Fruit fly (Drosophila melanogaster): Measurements from ENCODE around the gene CG5866.
A peak's percentile ranks its signal among the peaks of the same experiment; 100 is the strongest.

The CG5866 gene

DNA sequence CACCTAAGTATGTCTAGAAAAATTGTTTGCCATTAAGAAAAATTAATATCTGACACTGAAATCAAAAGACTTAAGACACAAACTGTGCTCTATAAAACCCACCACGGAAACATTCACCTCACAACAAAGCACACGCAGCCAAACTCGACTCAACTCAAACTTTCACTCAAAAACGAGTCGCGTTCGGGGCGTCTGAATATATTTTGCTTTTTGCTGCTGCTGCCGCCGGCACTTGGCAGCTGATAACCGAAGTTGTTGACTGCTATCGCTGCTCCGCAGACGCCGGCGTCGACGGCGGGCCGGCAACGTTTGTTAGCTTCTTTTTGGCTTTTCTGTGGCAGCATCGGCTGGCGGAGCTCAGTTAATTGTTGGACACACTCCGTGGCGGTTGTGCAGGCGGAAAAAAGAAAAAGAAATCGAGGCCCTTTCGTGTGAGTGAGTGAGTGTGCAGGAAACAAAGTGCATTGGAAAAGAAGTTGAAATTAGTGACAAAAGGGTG, 9.9 kb downstream of the CG5866 start, which contains the start of gene cysu:
Gene cysu (plus strand): TSS at position 352 of the 499 bp plus-strand sequence.
- TF ChIP-seq Ets98B (GFP tag; IDR thresholded peaks at IDR 0.05), result no peak

DNA sequence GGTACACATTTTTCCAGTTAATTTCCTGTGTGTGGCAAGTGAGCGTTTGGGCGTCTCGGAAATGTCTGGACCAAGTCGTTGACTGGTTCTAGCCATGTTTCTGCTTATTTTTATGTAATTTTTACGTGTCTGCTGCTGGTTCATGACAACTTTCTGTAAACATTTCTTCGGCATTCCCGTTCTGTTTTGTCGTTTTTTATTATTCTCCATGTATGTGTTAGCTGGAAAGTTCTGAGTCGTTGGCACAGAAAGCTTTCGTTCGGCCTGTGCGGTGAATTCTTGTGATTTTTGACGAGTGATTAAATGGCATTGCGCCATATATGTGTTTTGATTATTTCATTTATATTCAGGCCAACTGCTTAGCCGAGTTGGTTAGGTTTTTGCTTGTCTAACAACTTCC, 10.7 kb downstream of the CG5866 start:
- TF ChIP-seq rn (GFP tag; IDR thresholded peaks at IDR 0.05) (no peak), gl (tag; optimal IDR thresholded peaks at IDR 0.05) (no peak), Pif1B (GFP tag; optimal IDR thresholded peaks at IDR 0.05) (no peak), CG14655 (GFP tag; optimal IDR thresholded peaks at IDR 0.05) (no peak), CG32121 (GFP tag; IDR thresholded peaks at IDR 0.05) (no peak), Ets98B (GFP tag; IDR thresholded peaks at IDR 0.05) (no peak), CG4496 (GFP tag; IDR thresholded peaks at IDR 0.05) (no peak), fd96Ca (GFP tag; IDR thresholded peaks at IDR 0.05) (no peak), EcR (GFP tag; optimal IDR thresholded peaks at IDR 0.05) (no peak), Snoo (tag; optimal IDR thresholded peaks at IDR 0.05) (no peak), CG15710 (tag; optimal IDR thresholded peaks at IDR 0.05) (no peak), CG8301 (tag; optimal IDR thresholded peaks at IDR 0.05) (no peak), CG10348 (GFP tag; IDR thresholded peaks at IDR 0.05) (no peak), CG12605 (GFP tag; IDR thresholded peaks at IDR 0.05) (no peak), CG17806 (tag; optimal IDR thresholded peaks at IDR 0.05) (no peak), CG8159 (tag; optimal IDR thresholded peaks at IDR 0.05) (no peak)

dm6 chr3R:17430481-17430880, 14.9 kb downstream of the CG5866 start:
- TF ChIP-seq CG8301 (tag; optimal IDR thresholded peaks at IDR 0.05) (peak; percentile 58), Ets98B (GFP tag; IDR thresholded peaks at IDR 0.05) (peak; percentile 64), Snoo (tag; optimal IDR thresholded peaks at IDR 0.05) (no peak), CG8159 (tag; optimal IDR thresholded peaks at IDR 0.05) (no peak), CG32121 (GFP tag; IDR thresholded peaks at IDR 0.05) (peak; percentile 60), EcR (GFP tag; optimal IDR thresholded peaks at IDR 0.05) (no peak), Pif1B (GFP tag; optimal IDR thresholded peaks at IDR 0.05) (no peak), CG4496 (GFP tag; IDR thresholded peaks at IDR 0.05) (peak; percentile 74; the same call in 2 of the 3 replicates), CG14655 (GFP tag; optimal IDR thresholded peaks at IDR 0.05) (peak; percentile 41)

dm6 chr3R:17433117-17433516, 17.6 kb downstream of the CG5866 start:
- TF ChIP-seq CG17806 (tag; optimal IDR thresholded peaks at IDR 0.05) (no peak), CG34367 (tag; optimal IDR thresholded peaks at IDR 0.05) (no peak)

- TF ChIP-seq CG13204 (GFP tag; optimal IDR thresholded peaks at IDR 0.05), result no peak
- TF ChIP-seq CG4496 (GFP tag; IDR thresholded peaks at IDR 0.05), result no peak
- no peak for TF ChIP-seq CG12605 (GFP tag; IDR thresholded peaks at IDR 0.05)
- no peak for TF ChIP-seq D1 (tag; optimal IDR thresholded peaks at IDR 0.05)
- no peak for TF ChIP-seq CG8301 (tag; optimal IDR thresholded peaks at IDR 0.05)
Observed at dm6 chr3R:17434330-17434729, 18.8 kb downstream of the CG5866 start, which contains the start of gene CG44090. Gene CG44090, minus strand, starts transcription at chr3R:17434430.

- TF ChIP-seq CG17806 (tag; optimal IDR thresholded peaks at IDR 0.05), result no peak
- no peak for TF ChIP-seq fd96Ca (GFP tag; IDR thresholded peaks at IDR 0.05)
- TF ChIP-seq rn (GFP tag; IDR thresholded peaks at IDR 0.05), result no peak
- no peak for TF ChIP-seq CG9948 (tag; optimal IDR thresholded peaks at IDR 0.05)
- no peak for TF ChIP-seq gl (tag; optimal IDR thresholded peaks at IDR 0.05)
- TF ChIP-seq D1 (tag; optimal IDR thresholded peaks at IDR 0.05), result no peak
- TF ChIP-seq EcR (GFP tag; optimal IDR thresholded peaks at IDR 0.05), result no peak
Observed at dm6 chr3R:17440628-17441027, 25.1 kb downstream of the CG5866 start, which contains the start of gene CG14331. Gene CG14331, minus strand, starts transcription at chr3R:17440728.

DNA sequence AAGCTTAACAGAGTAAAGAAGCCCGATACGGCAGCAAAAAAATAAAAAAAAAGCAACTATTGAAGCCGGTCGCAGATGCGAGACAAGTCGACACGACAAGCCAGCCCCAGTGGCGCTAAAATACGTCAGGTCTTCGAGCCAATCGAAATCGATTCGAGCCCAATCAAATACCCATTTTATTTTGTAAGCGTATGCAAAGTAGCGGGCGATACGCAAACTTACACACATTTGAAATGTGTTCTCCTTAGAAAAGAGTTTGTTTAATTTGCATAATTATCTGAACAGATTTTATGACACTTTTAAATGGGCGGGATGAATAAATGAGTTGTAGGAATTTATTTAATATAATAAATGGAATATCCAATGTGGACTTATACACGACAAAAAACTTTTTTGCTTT, 32.1 kb downstream of the CG5866 start:
- no peak for TF ChIP-seq CG34367 (tag; optimal IDR thresholded peaks at IDR 0.05)
- no peak for TF ChIP-seq CG14655 (GFP tag; optimal IDR thresholded peaks at IDR 0.05)
- TF ChIP-seq rn (GFP tag; IDR thresholded peaks at IDR 0.05), result no peak
- TF ChIP-seq Ets98B (GFP tag; IDR thresholded peaks at IDR 0.05), result no peak
- TF ChIP-seq CG17806 (tag; optimal IDR thresholded peaks at IDR 0.05), result no peak
- TF ChIP-seq CG10348 (GFP tag; IDR thresholded peaks at IDR 0.05), result no peak
- no peak for TF ChIP-seq Pif1A (GFP tag; optimal IDR thresholded peaks at IDR 0.05)
- TF ChIP-seq CG32121 (GFP tag; IDR thresholded peaks at IDR 0.05), result no peak
- TF ChIP-seq CG4496 (GFP tag; IDR thresholded peaks at IDR 0.05), result no peak
- TF ChIP-seq gl (tag; optimal IDR thresholded peaks at IDR 0.05), result no peak
- no peak for TF ChIP-seq CG8301 (tag; optimal IDR thresholded peaks at IDR 0.05)
- no peak for TF ChIP-seq CG13204 (GFP tag; optimal IDR thresholded peaks at IDR 0.05)

DNA sequence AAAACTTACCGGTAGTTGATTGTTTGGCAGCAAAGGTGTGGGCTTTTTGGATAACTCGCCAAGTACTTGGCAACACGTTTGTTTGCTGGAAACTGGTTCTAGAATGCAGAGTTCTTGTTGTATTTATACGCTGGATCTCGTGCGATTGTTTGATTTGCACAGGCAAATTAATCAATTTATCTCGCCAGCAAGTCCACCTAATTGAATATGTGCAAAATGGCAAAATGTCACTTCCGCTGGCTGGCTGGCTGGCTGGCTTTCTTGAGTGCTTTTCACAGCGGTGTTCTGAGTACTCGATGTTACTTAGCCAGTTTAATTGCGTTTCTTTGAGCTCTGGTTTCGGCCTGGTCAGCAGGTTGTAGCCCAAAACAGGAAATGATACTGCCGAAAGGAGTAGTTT, 33.2 kb downstream of the CG5866 start, which contains the start of gene Eh:
Gene Eh (minus strand): TSS at position 101 of the 400 bp plus-strand sequence.
- TF ChIP-seq CG10348 (GFP tag; IDR thresholded peaks at IDR 0.05) (no peak), EcR (GFP tag; optimal IDR thresholded peaks at IDR 0.05) (no peak), gl (tag; optimal IDR thresholded peaks at IDR 0.05) (no peak), CG13204 (GFP tag; optimal IDR thresholded peaks at IDR 0.05) (no peak), CG8301 (tag; optimal IDR thresholded peaks at IDR 0.05) (no peak), rn (GFP tag; IDR thresholded peaks at IDR 0.05) (no peak), CG14655 (GFP tag; optimal IDR thresholded peaks at IDR 0.05) (no peak), CG34367 (tag; optimal IDR thresholded peaks at IDR 0.05) (no peak), Pif1B (GFP tag; optimal IDR thresholded peaks at IDR 0.05) (no peak), CG12605 (GFP tag; IDR thresholded peaks at IDR 0.05) (no peak), CG9948 (tag; optimal IDR thresholded peaks at IDR 0.05) (no peak), CG15710 (tag; optimal IDR thresholded peaks at IDR 0.05) (no peak), CG4496 (GFP tag; IDR thresholded peaks at IDR 0.05) (no peak)

Measured in whole organism, pupa.